Fruit fly (Drosophila melanogaster): ENCODE data around the gene Rph.

Gene Rph

dm6 chrX:10771856-10772592 lies 14.6 kb upstream of the Rph start, which contains the start of gene CG15211 (continued):
- TF ChIP-seq gem (tag; optimal IDR thresholded peaks at IDR 0.05) (peak; percentile 88), CG5180 (GFP tag; optimal IDR thresholded peaks at IDR 0.05) (peak; percentile 68), NC2α (GFP tag; optimal IDR thresholded peaks at IDR 0.05) (no peak), fd3F (GFP tag; optimal IDR thresholded peaks at IDR 0.05) (peak; percentile 54), CG6683 (GFP tag; optimal IDR thresholded peaks at IDR 0.05) (peak; percentile 52), Camta (GFP tag; optimal IDR thresholded peaks at IDR 0.05) (peak; percentile 8), CG30431 (GFP tag; optimal IDR thresholded peaks at IDR 0.05) (peak; percentile 46), chif (GFP tag; optimal IDR thresholded peaks at IDR 0.05) (peak; percentile 15 to 54), CG4707 (GFP tag; optimal IDR thresholded peaks at IDR 0.05) (peak; percentile 91), al (GFP tag; IDR thresholded peaks at IDR 0.05) (peak; percentile 34; the same call in 1 of the 2 replicates), btn (GFP tag; optimal IDR thresholded peaks at IDR 0.05) (no peak), nau (GFP tag; optimal IDR thresholded peaks at IDR 0.05) (peak; percentile 4), pho (GFP tag; optimal IDR thresholded peaks at IDR 0.05) (no peak), CG17328 (GFP tag; IDR thresholded peaks at IDR 0.05) (peak; percentile 60), CG11247 (GFP tag; IDR thresholded peaks at IDR 0.05) (no peak), Ets97D (GFP tag; optimal IDR thresholded peaks at IDR 0.05) (no peak), grn (GFP tag; optimal IDR thresholded peaks at IDR 0.05) (no peak), Dll (GFP tag; IDR thresholded peaks at IDR 0.05; ENCODE audit: partially characterized antibody) (no peak), bbx (GFP tag; IDR thresholded peaks at IDR 0.05; ENCODE audit: partially characterized antibody) (peak; percentile 45; the same call in 1 of the 2 replicates), D (optimal IDR thresholded peaks at IDR 0.05) (no peak), D (GFP tag; optimal IDR thresholded peaks at IDR 0.05) (peak; percentile 63), CG8359 (GFP tag; optimal IDR thresholded peaks at IDR 0.05; ENCODE audit: borderline replicate concordance) (peak; percentile 47), trh (GFP tag; optimal IDR thresholded peaks at IDR 0.05) (peak; percentile 49), CG14965 (GFP tag; optimal IDR thresholded peaks at IDR 0.05; ENCODE audit: borderline replicate concordance) (no peak), CG17829 (tag; optimal IDR thresholded peaks at IDR 0.05) (peak; percentile 79), Elba2 (GFP tag; optimal IDR thresholded peaks at IDR 0.05) (no peak), CG5245 (GFP tag; optimal IDR thresholded peaks at IDR 0.05) (peak; percentile 30), YL-1 (GFP tag; optimal IDR thresholded peaks at IDR 0.05) (peak; percentile 14), Myb (GFP tag; optimal IDR thresholded peaks at IDR 0.05) (no peak), CG3281 (GFP tag; optimal IDR thresholded peaks at IDR 0.05) (peak; percentile 41), pan (optimal IDR thresholded peaks at IDR 0.05) (no peak), pan (GFP tag; optimal IDR thresholded peaks at IDR 0.05 in 1 of 2, IDR thresholded peaks at IDR 0.05 in 1 of 2) (peak in 1 of 2 experiments; percentile 63), lov (optimal IDR thresholded peaks at IDR 0.05) (no peak), lov (GFP tag; IDR thresholded peaks at IDR 0.05) (no peak), Kr (GFP tag; optimal IDR thresholded peaks at IDR 0.05) (no peak), CG18011 (GFP tag; optimal IDR thresholded peaks at IDR 0.05) (no peak), CG4730 (GFP tag; IDR thresholded peaks at IDR 0.05) (peak; percentile 47; the same call in 1 of the 2 replicates), CG18599 (GFP tag; optimal IDR thresholded peaks at IDR 0.05) (peak; percentile 75), zfh2 (GFP tag; optimal IDR thresholded peaks at IDR 0.05) (no peak), Pdp1 (GFP tag; optimal IDR thresholded peaks at IDR 0.05) (peak; percentile 44 to 50), PHDP (tag; optimal IDR thresholded peaks at IDR 0.05) (peak; percentile 77), gcm2 (GFP tag; optimal IDR thresholded peaks at IDR 0.05) (no peak), Bteb2 (GFP tag; optimal IDR thresholded peaks at IDR 0.05) (no peak), Spps (tag; optimal IDR thresholded peaks at IDR 0.05) (peak; percentile 62), CG13123 (GFP tag; optimal IDR thresholded peaks at IDR 0.05) (no peak), Ssrp (tag; optimal IDR thresholded peaks at IDR 0.05) (peak; percentile 83), CG17385 (GFP tag; optimal IDR thresholded peaks at IDR 0.05) (peak; percentile 72), gsb-n (tag; optimal IDR thresholded peaks at IDR 0.05) (peak; percentile 73), CG17612 (GFP tag; IDR thresholded peaks at IDR 0.05) (no peak), Bdp1 (GFP tag; optimal IDR thresholded peaks at IDR 0.05) (no peak)

Data from whole organism, embryonic.